Worm (Caenorhabditis elegans) whole organism, L1 larva: ENCODE data around the gene W02F12.8.

ENCODE experiments used
- C16A3.4 ChIP-seq: fragments of 150-350 bp; optimal IDR thresholded peaks from 2 replicates; lab custom pipeline; 2014; ENCODE audit warnings: missing biosample characterization, missing genetic modification characterization
- C34B4.2 ChIP-seq: sonication (generic microtip); optimal IDR thresholded peaks from 2 replicates; lab custom pipeline; 2017; ENCODE audit warnings: mild to moderate bottlenecking, missing genetic modification characterization, missing compliant biosample characterization
- F16B12.6 ChIP-seq: fragments of 150-350 bp; optimal IDR thresholded peaks from 2 replicates; lab custom pipeline; 2014; ENCODE audit warnings: missing biosample characterization, missing genetic modification characterization
- Y116A8C.19 ChIP-seq: sonication (generic microtip); optimal IDR thresholded peaks from 2 replicates; lab custom pipeline; 2016; ENCODE audit warnings: missing compliant biosample characterization, missing genetic modification characterization, borderline replicate concordance
- aha-1 ChIP-seq: fragments of 150-350 bp; optimal IDR thresholded peaks from 2 replicates; lab custom pipeline; 2014; ENCODE audit warnings: missing biosample characterization, missing genetic modification characterization
- aly-2 ChIP-seq: fragments of 150-350 bp; optimal IDR thresholded peaks from 2 replicates; lab custom pipeline; 2014; ENCODE audit warnings: missing biosample characterization, missing genetic modification characterization
- ama-1 ChIP-seq: fragments of 150-350 bp; optimal IDR thresholded peaks from 2 replicates; lab custom pipeline; 2014
- blmp-1 ChIP-seq: fragments of 150-350 bp; optimal IDR thresholded peaks from 2 replicates; lab custom pipeline; 2014; ENCODE audit warnings: missing biosample characterization, missing genetic modification characterization
- ceh-8 ChIP-seq: fragments of 200-800 bp; sonication (Bioruptor generic); optimal IDR thresholded peaks from 2 replicates; lab custom pipeline; 2018; ENCODE audit warnings: mild to moderate bottlenecking, missing genetic modification characterization, moderate library complexity, missing compliant biosample characterization
- ceh-82 ChIP-seq, 3 experiments: fragments of 150-350 bp in 1 of 3; sonication (generic microtip) in 2 of 3; optimal IDR thresholded peaks; 2 replicates each; lab custom pipeline; 2014 to 2017; ENCODE audit warnings: missing biosample characterization in 3 of 3, missing genetic modification characterization in 3 of 3
- ceh-88 ChIP-seq: fragments of 200-800 bp; sonication (Bioruptor generic); IDR thresholded peaks from 2 replicates; pipeline ENCODE4 v1.3.6; 2022; ENCODE audit warnings: missing genetic modification characterization, missing compliant biosample characterization
- ceh-90 ChIP-seq: sonication (generic microtip); optimal IDR thresholded peaks from 2 replicates; lab custom pipeline; 2016; ENCODE audit warnings: missing genetic modification characterization, missing compliant biosample characterization
- dpl-1 ChIP-seq, 3 experiments: fragments of 150-350 bp in 2 of 3; sonication (generic microtip) in 1 of 3; optimal IDR thresholded peaks; 2 replicates each; lab custom pipeline; 2014 to 2017; ENCODE audit warnings: missing biosample characterization in 3 of 3, missing genetic modification characterization in 3 of 3, missing genetic modification reagents in 3 of 3
- dsc-1 ChIP-seq: sonication (generic microtip); optimal IDR thresholded peaks from 2 replicates; lab custom pipeline; 2016; ENCODE audit warnings: mild to moderate bottlenecking, missing genetic modification characterization, missing compliant biosample characterization
- efl-1 ChIP-seq, 4 experiments: fragments of 150-350 bp; optimal IDR thresholded peaks in 3 of 4; peaks in 1 of 4; 1 replicate in 1 of 4; 2 replicates in 3 of 4; lab custom pipeline; 2014; ENCODE audit warnings: missing biosample characterization in 2 of 4, missing genetic modification characterization in 2 of 4, missing genetic modification reagents in 2 of 4
- efl-3 ChIP-seq: fragments of 200-800 bp; sonication (Bioruptor generic); optimal IDR thresholded peaks from 2 replicates; lab custom pipeline; 2018; ENCODE audit warnings: mild to moderate bottlenecking, missing genetic modification characterization, missing compliant biosample characterization
- egl-13 ChIP-seq: sonication (generic microtip); optimal IDR thresholded peaks from 2 replicates; lab custom pipeline; 2016; ENCODE audit warnings: missing genotype, missing genetic modification reagents, missing genetic modification characterization, missing compliant biosample characterization
- egl-27 ChIP-seq, 2 experiments: fragments of 150-350 bp in 1 of 2; sonication (generic microtip); optimal IDR thresholded peaks; 3 replicates each; lab custom pipeline; 2017 to 2018; ENCODE audit warnings: missing biosample characterization in 2 of 2, missing genetic modification characterization in 2 of 2, missing genetic modification reagents in 2 of 2
- elt-3 ChIP-seq, 6 experiments: fragments of 150-350 bp in 1 of 6; sonication (generic microtip); optimal IDR thresholded peaks; 2 replicates each; lab custom pipeline; 2017 to 2018; ENCODE audit warnings: missing biosample characterization in 6 of 6, missing genetic modification characterization in 6 of 6, inconsistent platforms in 1 of 6
- ets-5 ChIP-seq: fragments of 200-800 bp; sonication (Bioruptor generic); IDR thresholded peaks from 2 replicates; pipeline ENCODE4 v1.3.6; 2022; ENCODE audit warnings: missing genetic modification characterization, missing compliant biosample characterization
- fkh-10 ChIP-seq: sonication (generic microtip); optimal IDR thresholded peaks from 2 replicates; lab custom pipeline; 2017; ENCODE audit warnings: missing biosample characterization, missing genetic modification reagents, missing genetic modification characterization
- fkh-8 ChIP-seq: sonication (generic microtip); optimal IDR thresholded peaks from 2 replicates; lab custom pipeline; 2016; ENCODE audit warnings: mild to moderate bottlenecking, missing genetic modification characterization, missing compliant biosample characterization
- fos-1 ChIP-seq: fragments of 150-350 bp; optimal IDR thresholded peaks from 2 replicates; lab custom pipeline; 2014; ENCODE audit warnings: missing biosample characterization, missing genetic modification characterization
- grh-1 ChIP-seq: fragments of 200-800 bp; sonication (Bioruptor generic); IDR thresholded peaks from 2 replicates; pipeline ENCODE4 v1.3.6; 2022; ENCODE audit warnings: missing genetic modification reagents, missing genetic modification characterization, missing compliant biosample characterization
- hlh-17 ChIP-seq: fragments of 200-800 bp; sonication (Bioruptor generic); optimal IDR thresholded peaks from 2 replicates; lab custom pipeline; 2018; ENCODE audit warnings: missing genetic modification characterization, mild to moderate bottlenecking, missing compliant biosample characterization, moderate library complexity, borderline replicate concordance
- hlh-4 ChIP-seq: sonication (generic microtip); optimal IDR thresholded peaks from 2 replicates; lab custom pipeline; 2016; ENCODE audit warnings: mild to moderate bottlenecking, missing genetic modification characterization, missing compliant biosample characterization
- jun-1 ChIP-seq: fragments of 150-350 bp; optimal IDR thresholded peaks from 2 replicates; lab custom pipeline; 2014; ENCODE audit warnings: missing biosample characterization, missing genetic modification reagents, missing genetic modification characterization
- lin-13 ChIP-seq: fragments of 150-350 bp; optimal IDR thresholded peaks from 2 replicates; lab custom pipeline; 2014; ENCODE audit warnings: missing biosample characterization, missing genetic modification reagents, missing genetic modification characterization
- lin-35 ChIP-seq, 2 experiments: fragments of 150-350 bp; optimal IDR thresholded peaks; 2 replicates each; lab custom pipeline; 2014; ENCODE audit warnings: missing biosample characterization in 2 of 2, missing genetic modification characterization in 2 of 2, missing genetic modification reagents in 2 of 2
- lin-39 ChIP-seq: fragments of 150-350 bp; optimal IDR thresholded peaks from 2 replicates; lab custom pipeline; 2014; ENCODE audit warnings: missing biosample characterization, missing genetic modification reagents, missing genetic modification characterization
- lir-3 ChIP-seq: sonication (generic microtip); optimal IDR thresholded peaks from 2 replicates; lab custom pipeline; 2016; ENCODE audit warnings: mild to moderate bottlenecking, missing genetic modification characterization, moderate library complexity, missing compliant biosample characterization; ENCODE audit not compliant: poor library complexity
- lsy-2 ChIP-seq, 2 experiments: fragments of 150-350 bp; optimal IDR thresholded peaks; 2 replicates each; lab custom pipeline; 2014; ENCODE audit warnings: missing biosample characterization in 2 of 2, missing genetic modification characterization in 2 of 2
- mdl-1 ChIP-seq, 2 experiments: fragments of 150-350 bp; optimal IDR thresholded peaks; 2 replicates each; lab custom pipeline; 2014 to 2017; ENCODE audit warnings: missing biosample characterization in 2 of 2, missing genetic modification characterization in 2 of 2, inconsistent platforms in 1 of 2
- mef-2 ChIP-seq: fragments of 150-350 bp; optimal IDR thresholded peaks from 2 replicates; lab custom pipeline; 2014; ENCODE audit warnings: missing biosample characterization, missing genetic modification characterization
- mep-1 ChIP-seq: fragments of 150-350 bp; optimal IDR thresholded peaks from 2 replicates; lab custom pipeline; 2014; ENCODE audit warnings: missing biosample characterization, missing genetic modification characterization
- nhr-11 ChIP-seq: fragments of 150-350 bp; optimal IDR thresholded peaks from 2 replicates; lab custom pipeline; 2014; ENCODE audit warnings: missing biosample characterization, missing genetic modification characterization
- nhr-12 ChIP-seq: sonication (generic microtip); optimal IDR thresholded peaks from 2 replicates; lab custom pipeline; 2017; ENCODE audit warnings: missing biosample characterization, missing genetic modification characterization
- nhr-85 ChIP-seq: sonication (generic microtip); peaks from one replicate; lab custom pipeline; 2016; ENCODE audit warnings: missing genetic modification characterization, inconsistent platforms, missing compliant biosample characterization
- nhr-90 ChIP-seq: sonication (generic microtip); optimal IDR thresholded peaks from 2 replicates; lab custom pipeline; 2016; ENCODE audit warnings: mild to moderate bottlenecking, missing genetic modification characterization, missing compliant biosample characterization; ENCODE audit not compliant: poor library complexity
- pax-3 ChIP-seq: fragments of 200-800 bp; sonication (Bioruptor generic); optimal IDR thresholded peaks from 2 replicates; lab custom pipeline; 2018; ENCODE audit warnings: mild to moderate bottlenecking, missing genetic modification characterization, moderate library complexity, missing compliant biosample characterization
- skn-1 ChIP-seq: fragments of 150-350 bp; optimal IDR thresholded peaks from 2 replicates; lab custom pipeline; 2014; ENCODE audit warnings: missing biosample characterization, missing genetic modification characterization
- snpc-4 ChIP-seq: fragments of 150-350 bp; optimal IDR thresholded peaks from 2 replicates; lab custom pipeline; 2014; ENCODE audit warnings: missing biosample characterization, missing genetic modification characterization
- sox-4 ChIP-seq: sonication (generic microtip); optimal IDR thresholded peaks from 2 replicates; lab custom pipeline; 2016; ENCODE audit warnings: missing genetic modification characterization, missing compliant biosample characterization
- sup-37 ChIP-seq: fragments of 200-800 bp; sonication (Bioruptor generic); optimal IDR thresholded peaks from 2 replicates; lab custom pipeline; 2018; ENCODE audit warnings: mild to moderate bottlenecking, missing genetic modification characterization, missing compliant biosample characterization
- swsn-7 ChIP-seq: sonication (generic microtip); optimal IDR thresholded peaks from 2 replicates; lab custom pipeline; 2016; ENCODE audit warnings: missing genetic modification characterization, missing compliant biosample characterization
- tlp-1 ChIP-seq: fragments of 150-350 bp; optimal IDR thresholded peaks from 2 replicates; lab custom pipeline; 2014; ENCODE audit warnings: missing biosample characterization, missing genetic modification characterization
- unc-30 ChIP-seq: sonication (generic microtip); optimal IDR thresholded peaks from 2 replicates; lab custom pipeline; 2017; ENCODE audit warnings: missing biosample characterization, missing genetic modification characterization
- unc-98 ChIP-seq: fragments of 200-800 bp; sonication (Bioruptor generic); IDR thresholded peaks from 2 replicates; pipeline ENCODE4 v1.3.6; 2022; ENCODE audit warnings: missing genetic modification characterization, missing compliant biosample characterization
- zag-1 ChIP-seq: fragments of 150-350 bp; optimal IDR thresholded peaks from 2 replicates; lab custom pipeline; 2014; ENCODE audit warnings: missing biosample characterization, missing genetic modification characterization
- zip-4 ChIP-seq: fragments of 200-800 bp; sonication (Bioruptor generic); optimal IDR thresholded peaks from 2 replicates; lab custom pipeline; 2018; ENCODE audit warnings: mild to moderate bottlenecking, missing genetic modification characterization, moderate library complexity, missing compliant biosample characterization
- ztf-11 ChIP-seq, 2 experiments: sonication (generic microtip); optimal IDR thresholded peaks; 2 replicates each; lab custom pipeline; 2016 to 2017; ENCODE audit warnings: missing genetic modification characterization in 2 of 2, missing biosample characterization in 1 of 2, missing compliant biosample characterization in 1 of 2
- ztf-4 ChIP-seq: fragments of 150-350 bp; optimal IDR thresholded peaks from 2 replicates; lab custom pipeline; 2014; ENCODE audit warnings: missing biosample characterization, missing genetic modification characterization

The W02F12.8 gene

ce11 chrV:6709050-6709683, 14.6 kb upstream of the W02F12.8 start, which contains the start of gene dlst-1:
dlst-1 (minus strand) TSS chrV:6709101.
- TF ChIP-seq dsc-1 (peak; percentile 38), mdl-1 (tag; optimal IDR thresholded peaks at IDR 0.05; lab: Kevin White, UChicago) (no peak), ceh-8 (no peak), aha-1 (tag; lab: Kevin White, UChicago) (no peak), lir-3 (tag; lab: Kevin White, UChicago) (no peak), ets-5 (GFP tag; lab: Robert Waterston, UW) (no peak), grh-1 (peak; percentile 44), nhr-12 (tag; lab: Kevin White, UChicago) (no peak), lsy-2 (tag; optimal IDR thresholded peaks at IDR 0.05; lab: Kevin White, UChicago) (peak; percentile 41 to 46), hlh-17 (GFP tag; lab: Kevin White, UChicago) (no peak), sup-37 (no peak), nhr-85 (tag; lab: Kevin White, UChicago) (peak; percentile 80), egl-27 (tag; optimal IDR thresholded peaks at IDR 0.05; lab: Kevin White, UChicago) (no peak), Y116A8C.19 (tag; lab: Kevin White, UChicago) (no peak), ama-1 (lab: Kevin White, UChicago) (peak; percentile 27), ztf-4 (tag; lab: Kevin White, UChicago) (no peak), zag-1 (tag; lab: Kevin White, UChicago) (no peak), aly-2 (tag; lab: Kevin White, UChicago) (peak; percentile 22), ceh-90 (tag; lab: Kevin White, UChicago) (no peak), jun-1 (tag; lab: Kevin White, UChicago) (peak; percentile 1), efl-3 (GFP tag; lab: Kevin White, UChicago) (no peak), ztf-11 (tag; optimal IDR thresholded peaks at IDR 0.05; lab: Kevin White, UChicago) (peak in 1 of 2 experiments; percentile 12), F16B12.6 (no peak), dpl-1 (GFP tag; optimal IDR thresholded peaks at IDR 0.05; lab: Kevin White, UChicago) (peak in 2 of 3 experiments; percentile 42 to 43), fkh-10 (GFP tag; lab: Kevin White, UChicago) (no peak), ceh-82 (tag; optimal IDR thresholded peaks at IDR 0.05; lab: Kevin White, UChicago) (peak; percentile 30 to 48 (median 40)), lin-13 (GFP tag; lab: Kevin White, UChicago) (no peak), zip-4 (GFP tag; lab: Kevin White, UChicago) (no peak), lin-39 (tag; lab: Kevin White, UChicago) (no peak), ceh-88 (GFP tag; lab: Robert Waterston, UW) (no peak), egl-13 (tag; lab: Kevin White, UChicago) (no peak), mep-1 (no peak), tlp-1 (no peak), unc-98 (no peak), pax-3 (tag; lab: Kevin White, UChicago) (no peak), fos-1 (tag; lab: Kevin White, UChicago) (no peak), swsn-7 (tag; lab: Kevin White, UChicago) (peak; percentile 65), fkh-8 (tag; lab: Kevin White, UChicago) (no peak), snpc-4 (tag; lab: Kevin White, UChicago) (peak; percentile 2), nhr-90 (tag; lab: Kevin White, UChicago) (peak; percentile 35), hlh-4 (tag; lab: Kevin White, UChicago) (no peak), lin-35 (GFP tag; optimal IDR thresholded peaks at IDR 0.05; lab: Kevin White, UChicago) (peak in 1 of 2 experiments; percentile 17), efl-1 (optimal IDR thresholded peaks at IDR 0.05; lab: Kevin White, UChicago) (peak; percentile 35 to 53), efl-1 (GFP tag; optimal IDR thresholded peaks at IDR 0.05 in 1 of 2; lab: Kevin White, UChicago) (peak; percentile 35 to 94), unc-30 (no peak), C16A3.4 (tag; lab: Kevin White, UChicago) (peak; percentile 47), mef-2 (tag; lab: Kevin White, UChicago) (no peak), nhr-11 (no peak), C34B4.2 (tag; lab: Kevin White, UChicago) (no peak), elt-3 (tag; optimal IDR thresholded peaks at IDR 0.05; lab: Kevin White, UChicago) (peak in 1 of 6 experiments; percentile 32), blmp-1 (tag; lab: Kevin White, UChicago) (peak; percentile 0), skn-1 (tag; lab: Kevin White, UChicago) (peak; percentile 50), sox-4 (tag; lab: Kevin White, UChicago) (peak; percentile 20)
